Worm (Caenorhabditis elegans) whole organism, mixed stage, embryonic: Measurements from ENCODE around the gene ckb-4.

Experiments
- M03D4.4 ChIP-seq: sonication (generic microtip); optimal IDR thresholded peaks from 2 replicates; lab custom pipeline; 2017; ENCODE audit warnings: mild to moderate bottlenecking, missing genetic modification characterization, missing compliant biosample characterization
- bed-3 ChIP-seq: fragments of 200-800 bp; sonication (Bioruptor generic); optimal IDR thresholded peaks from 3 replicates; lab custom pipeline; 2018; ENCODE audit warnings: mild to moderate bottlenecking, missing genetic modification characterization, moderate library complexity, missing compliant biosample characterization
- blmp-1 ChIP-seq: fragments of 150-350 bp; optimal IDR thresholded peaks from 2 replicates; lab custom pipeline; 2014; ENCODE audit warnings: missing biosample characterization, missing genetic modification characterization
- ceh-39 ChIP-seq: fragments of 150-350 bp; optimal IDR thresholded peaks from 2 replicates; lab custom pipeline; 2014; ENCODE audit warnings: missing biosample characterization, missing genetic modification characterization
- ceh-43 ChIP-seq: fragments of 200-800 bp; sonication (Bioruptor generic); optimal IDR thresholded peaks from 2 replicates; lab custom pipeline; 2018; ENCODE audit warnings: mild to moderate bottlenecking, missing genetic modification characterization, moderate library complexity, missing compliant biosample characterization
- ceh-83 ChIP-seq: fragments of 200-800 bp; sonication (Bioruptor generic); optimal IDR thresholded peaks from 2 replicates; lab custom pipeline; 2018; ENCODE audit warnings: mild to moderate bottlenecking, missing genetic modification characterization, missing compliant biosample characterization
- ces-1 ChIP-seq: fragments of 150-350 bp; optimal IDR thresholded peaks from 2 replicates; lab custom pipeline; 2014; ENCODE audit warnings: missing biosample characterization, missing genetic modification reagents, missing genetic modification characterization
- cnd-1 ChIP-seq: fragments of 200-800 bp; sonication (Bioruptor generic); optimal IDR thresholded peaks from 2 replicates; lab custom pipeline; 2018; ENCODE audit warnings: mild to moderate bottlenecking, missing genetic modification characterization, missing compliant biosample characterization
- drap-1 ChIP-seq: fragments of 200-800 bp; sonication (Bioruptor generic); optimal IDR thresholded peaks from 3 replicates; lab custom pipeline; 2018; ENCODE audit warnings: mild to moderate bottlenecking, missing genetic modification characterization, missing compliant biosample characterization
- elt-1 ChIP-seq: sonication (generic microtip); optimal IDR thresholded peaks from 2 replicates; lab custom pipeline; 2017; ENCODE audit warnings: missing genetic modification characterization, mild to moderate bottlenecking, missing compliant biosample characterization, antibody characterized with exemption, moderate library complexity, borderline replicate concordance; ENCODE audit not compliant: insufficient read depth
- elt-3 ChIP-seq: fragments of 150-350 bp; optimal IDR thresholded peaks from 2 replicates; lab custom pipeline; 2014; ENCODE audit warnings: missing biosample characterization, missing genetic modification characterization
- flh-1 ChIP-seq: fragments of 200-800 bp; sonication (Bioruptor generic); optimal IDR thresholded peaks from 2 replicates; lab custom pipeline; 2018; ENCODE audit warnings: mild to moderate bottlenecking, missing genetic modification characterization, moderate library complexity, missing compliant biosample characterization
- ham-2 ChIP-seq: fragments of 200-800 bp; sonication (Bioruptor generic); optimal IDR thresholded peaks from 2 replicates; lab custom pipeline; 2018; ENCODE audit warnings: mild to moderate bottlenecking, missing genetic modification characterization, missing compliant biosample characterization
- hlh-1 ChIP-seq: fragments of 150-350 bp; optimal IDR thresholded peaks from 2 replicates; lab custom pipeline; 2014; ENCODE audit warnings: missing biosample characterization, missing genetic modification reagents, missing genetic modification characterization
- lin-13 ChIP-seq: fragments of 150-350 bp; optimal IDR thresholded peaks from 2 replicates; lab custom pipeline; 2014; ENCODE audit warnings: missing biosample characterization, missing genetic modification characterization
- lin-32 ChIP-seq: fragments of 200-800 bp; sonication (Bioruptor generic); optimal IDR thresholded peaks from 2 replicates; lab custom pipeline; 2018; ENCODE audit warnings: mild to moderate bottlenecking, missing genetic modification characterization, missing compliant biosample characterization
- lsy-2 ChIP-seq: fragments of 150-350 bp; optimal IDR thresholded peaks from 2 replicates; lab custom pipeline; 2014; ENCODE audit warnings: missing biosample characterization, missing genetic modification characterization
- mep-1 ChIP-seq: fragments of 150-350 bp; optimal IDR thresholded peaks from 2 replicates; lab custom pipeline; 2017; ENCODE audit warnings: missing biosample characterization, missing genetic modification reagents, missing genetic modification characterization, inconsistent platforms
- nhr-12 ChIP-seq: fragments of 150-350 bp; optimal IDR thresholded peaks from 2 replicates; lab custom pipeline; 2014; ENCODE audit warnings: missing biosample characterization, missing genetic modification characterization
- nhr-2 ChIP-seq: fragments of 150-350 bp; optimal IDR thresholded peaks from 2 replicates; lab custom pipeline; 2014; ENCODE audit warnings: missing biosample characterization, missing genetic modification characterization
- nhr-237 ChIP-seq: fragments of 150-350 bp; optimal IDR thresholded peaks from 2 replicates; lab custom pipeline; 2014; ENCODE audit warnings: missing biosample characterization, missing genetic modification characterization
- nhr-28 ChIP-seq: fragments of 150-350 bp; optimal IDR thresholded peaks from 2 replicates; lab custom pipeline; 2014; ENCODE audit warnings: missing biosample characterization, missing genetic modification characterization
- nhr-76 ChIP-seq: sonication (generic microtip); optimal IDR thresholded peaks from 2 replicates; lab custom pipeline; 2017; ENCODE audit warnings: missing biosample characterization, missing genetic modification characterization
- pha-4 ChIP-seq: fragments of 150-350 bp; optimal IDR thresholded peaks from 2 replicates; lab custom pipeline; 2018; ENCODE audit warnings: missing biosample characterization, missing genetic modification reagents, missing genetic modification characterization
- sem-2 ChIP-seq: fragments of 200-800 bp; sonication (Bioruptor generic); optimal IDR thresholded peaks from 2 replicates; lab custom pipeline; 2018; ENCODE audit warnings: mild to moderate bottlenecking, missing genetic modification characterization, missing compliant biosample characterization
- snpc-4 ChIP-seq: fragments of 150-350 bp; optimal IDR thresholded peaks from 2 replicates; lab custom pipeline; 2014; ENCODE audit warnings: missing biosample characterization, missing genetic modification characterization
- sptf-1 ChIP-seq: sonication (generic microtip); optimal IDR thresholded peaks from 2 replicates; lab custom pipeline; 2017; ENCODE audit warnings: mild to moderate bottlenecking, missing genetic modification characterization, moderate library complexity, missing compliant biosample characterization
- tbx-8 ChIP-seq: fragments of 200-800 bp; sonication (Bioruptor generic); optimal IDR thresholded peaks from 2 replicates; lab custom pipeline; 2018; ENCODE audit warnings: mild to moderate bottlenecking, missing genetic modification characterization, moderate library complexity, missing compliant biosample characterization
- unc-120 ChIP-seq: sonication (generic microtip); optimal IDR thresholded peaks from 2 replicates; lab custom pipeline; 2017; ENCODE audit warnings: missing genetic modification characterization, missing compliant biosample characterization; ENCODE audit not compliant: poor library complexity, severe bottlenecking
- unc-39 ChIP-seq: fragments of 150-350 bp; optimal IDR thresholded peaks from 2 replicates; lab custom pipeline; 2014; ENCODE audit warnings: missing biosample characterization, missing genetic modification characterization
- unc-62 ChIP-seq: fragments of 150-350 bp; optimal IDR thresholded peaks from 2 replicates; lab custom pipeline; 2014; ENCODE audit warnings: missing biosample characterization, missing genetic modification reagents, missing genetic modification characterization
- zip-8 ChIP-seq: fragments of 150-350 bp; optimal IDR thresholded peaks from 2 replicates; lab custom pipeline; 2014; ENCODE audit warnings: missing biosample characterization, missing genetic modification characterization
- ztf-11 ChIP-seq: fragments of 150-350 bp; optimal IDR thresholded peaks from 2 replicates; lab custom pipeline; 2014; ENCODE audit warnings: missing biosample characterization, missing genetic modification characterization

The ckb-4 gene

DNA sequence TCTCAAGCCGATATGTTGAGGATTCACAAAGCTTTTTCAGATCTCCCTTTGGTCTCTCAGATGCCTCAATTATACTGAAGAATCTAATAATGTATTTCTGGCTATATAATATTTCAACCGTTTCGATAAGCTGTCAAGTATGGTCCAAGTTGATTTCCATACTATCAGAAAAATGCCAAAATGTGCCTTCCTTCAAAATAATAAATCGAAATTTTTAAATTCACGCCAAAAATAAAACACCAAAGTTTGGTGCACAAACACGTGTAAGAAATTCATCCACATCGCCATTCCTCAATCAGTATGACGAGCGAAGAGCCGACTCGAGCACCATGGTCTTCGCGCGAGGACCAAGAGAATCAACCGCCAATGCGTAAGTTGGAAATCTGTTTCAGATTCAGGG is 10.3 kb upstream of the ckb-4 start, which contains the start of gene F22F7.11:
TSS of gene F22F7.11 (plus strand) at position 301 of the 400 bp plus-strand sequence.
- TF ChIP-seq M03D4.4 (tag; lab: Kevin White, UChicago), result no peak
- TF ChIP-seq drap-1 (GFP tag; lab: Kevin White, UChicago), result no peak
- no peak for TF ChIP-seq lsy-2
- TF ChIP-seq lin-13 (tag; lab: Kevin White, UChicago), result no peak
- TF ChIP-seq snpc-4 (tag; lab: Kevin White, UChicago), result no peak
- TF ChIP-seq unc-39 (tag; lab: Kevin White, UChicago), result no peak
- TF ChIP-seq blmp-1 (tag; lab: Kevin White, UChicago), result no peak
- no peak for TF ChIP-seq unc-120 (tag; lab: Kevin White, UChicago)
- TF ChIP-seq hlh-1 (tag; lab: Kevin White, UChicago), result no peak
- no peak for TF ChIP-seq flh-1
- no peak for TF ChIP-seq unc-62 (GFP tag; lab: Kevin White, UChicago)
- TF ChIP-seq ceh-83 (GFP tag; lab: Kevin White, UChicago), result no peak
- no peak for TF ChIP-seq bed-3 (GFP tag; lab: Kevin White, UChicago)
- no peak for TF ChIP-seq elt-1 (tag; lab: Kevin White, UChicago)
- TF ChIP-seq nhr-2 (tag; lab: Kevin White, UChicago), result no peak

DNA sequence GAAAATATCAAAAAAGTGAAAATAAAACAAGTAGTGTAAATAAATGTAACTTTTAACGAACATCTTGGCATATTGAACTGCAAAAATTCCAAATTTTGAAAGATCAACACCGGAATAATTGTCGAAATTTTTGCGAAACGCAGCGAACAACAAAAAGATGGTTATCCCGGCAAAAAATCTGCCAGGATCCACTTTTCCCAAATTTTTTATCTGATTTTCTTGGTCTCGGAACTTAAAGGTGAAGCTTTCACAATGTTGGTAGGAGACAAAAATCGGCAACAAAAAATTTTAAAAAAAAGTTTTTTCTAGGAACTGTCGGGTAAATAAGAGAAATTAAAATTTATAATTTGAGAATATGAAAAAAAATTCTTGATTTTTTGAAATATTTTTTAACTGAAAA is 9.3 kb upstream of the ckb-4 start, which contains the start of gene bgnt-1.2:
TSS of gene bgnt-1.2 (minus strand) at position 101 of the 400 bp plus-strand sequence.
- TF ChIP-seq ham-2 (GFP tag; lab: Kevin White, UChicago) (no peak), bed-3 (GFP tag; lab: Kevin White, UChicago) (no peak), zip-8 (tag; lab: Kevin White, UChicago) (no peak), ceh-43 (GFP tag; lab: Kevin White, UChicago) (no peak), ces-1 (GFP tag; lab: Kevin White, UChicago) (no peak), nhr-237 (tag; lab: Kevin White, UChicago) (no peak), snpc-4 (tag; lab: Kevin White, UChicago) (no peak), nhr-2 (tag; lab: Kevin White, UChicago) (no peak), flh-1 (no peak), nhr-28 (no peak), sem-2 (GFP tag; lab: Kevin White, UChicago) (no peak), M03D4.4 (tag; lab: Kevin White, UChicago) (no peak), lin-32 (GFP tag; lab: Kevin White, UChicago) (no peak), ztf-11 (tag; lab: Kevin White, UChicago) (no peak), nhr-12 (tag; lab: Kevin White, UChicago) (no peak), sptf-1 (tag; lab: Kevin White, UChicago) (no peak), elt-3 (tag; lab: Kevin White, UChicago) (no peak), pha-4 (tag; lab: Kevin White, UChicago) (no peak), ceh-39 (tag; lab: Kevin White, UChicago) (no peak), elt-1 (tag; lab: Kevin White, UChicago) (no peak)
- TF ChIP-seq, all 35 proteins: peak for 0

- TF ChIP-seq nhr-28 (no peak), sem-2 (GFP tag; lab: Kevin White, UChicago) (no peak), pha-4 (tag; lab: Kevin White, UChicago) (no peak), unc-39 (tag; lab: Kevin White, UChicago) (no peak), hlh-1 (tag; lab: Kevin White, UChicago) (no peak), ces-1 (GFP tag; lab: Kevin White, UChicago) (no peak), elt-3 (tag; lab: Kevin White, UChicago) (no peak), ham-2 (GFP tag; lab: Kevin White, UChicago) (no peak), drap-1 (GFP tag; lab: Kevin White, UChicago) (no peak), blmp-1 (tag; lab: Kevin White, UChicago) (no peak)
Measured at ce11 chrV:2110368-2110767, 1.1 kb upstream of the ckb-4 start, which contains the start of gene F22F7.3. F22F7.3 (plus strand) TSS chrV:2110668.

- no peak for TF ChIP-seq unc-120 (tag; lab: Kevin White, UChicago)
- TF ChIP-seq ces-1 (GFP tag; lab: Kevin White, UChicago), result no peak
- TF ChIP-seq tbx-8 (GFP tag; lab: Kevin White, UChicago), result no peak
- no peak for TF ChIP-seq nhr-28
- TF ChIP-seq nhr-76 (tag; lab: Kevin White, UChicago), result no peak
- no peak for TF ChIP-seq flh-1
- TF ChIP-seq ceh-43 (GFP tag; lab: Kevin White, UChicago), result no peak
- no peak for TF ChIP-seq cnd-1 (tag; lab: Kevin White, UChicago)
- no peak for TF ChIP-seq pha-4 (tag; lab: Kevin White, UChicago)
- TF ChIP-seq sptf-1 (tag; lab: Kevin White, UChicago), result no peak
- TF ChIP-seq ztf-11 (tag; lab: Kevin White, UChicago), result no peak
- no peak for TF ChIP-seq bed-3 (GFP tag; lab: Kevin White, UChicago)
- no peak for TF ChIP-seq ceh-39 (tag; lab: Kevin White, UChicago)
- TF ChIP-seq mep-1, result no peak
- no peak for TF ChIP-seq ceh-83 (GFP tag; lab: Kevin White, UChicago)
- TF ChIP-seq elt-1 (tag; lab: Kevin White, UChicago), result no peak
- no peak for TF ChIP-seq zip-8 (tag; lab: Kevin White, UChicago)
- no peak for TF ChIP-seq unc-62 (GFP tag; lab: Kevin White, UChicago)
Measured at ce11 chrV:2105976-2106375, 3.3 kb downstream of the ckb-4 start, which contains the start of gene F22F7.4. F22F7.4 (minus strand) TSS chrV:2106076.
